Worm (Caenorhabditis elegans) whole organism, midembryonic: ENCODE data around the gene str-40.

Experiments
- ztf-23 ChIP-seq: fragments of 200-800 bp; sonication (Bioruptor generic); IDR thresholded peaks from 2 replicates; pipeline ENCODE4 v1.3.6; 2022; ENCODE audit warnings: missing genetic modification reagents, missing genetic modification characterization, missing compliant biosample characterization
- ztf-29 ChIP-seq: fragments of 200-800 bp; sonication (Bioruptor generic); IDR thresholded peaks from 2 replicates; pipeline ENCODE4 v1.3.6; 2022; ENCODE audit warnings: missing genetic modification reagents, missing genetic modification characterization, missing compliant biosample characterization

- no peak for TF ChIP-seq ztf-29 (GFP tag; lab: Robert Waterston, UW)
- no peak for TF ChIP-seq ztf-23 (GFP tag; lab: Robert Waterston, UW)
Observed at ce11 chrV:3065928-3066327, 3.1 kb downstream of the str-40 start, which contains the start of gene srh-185.
